Worm (Caenorhabditis elegans) whole organism, early embryonic: ENCODE measurements around the gene Y38C1AA.12.

Experiments used
- B0310.2 ChIP-seq: sonication (generic microtip); optimal IDR thresholded peaks from 2 replicates; lab custom pipeline; 2016; ENCODE audit warnings: mild to moderate bottlenecking, missing genetic modification characterization, missing compliant biosample characterization
- F13C5.2 ChIP-seq: sonication (generic microtip); optimal IDR thresholded peaks from 2 replicates; lab custom pipeline; 2017; ENCODE audit warnings: mild to moderate bottlenecking, missing genetic modification characterization, inconsistent platforms, missing compliant biosample characterization
- aly-1 ChIP-seq: sonication (generic microtip); optimal IDR thresholded peaks from 2 replicates; lab custom pipeline; 2016; ENCODE audit warnings: missing genetic modification characterization, missing compliant biosample characterization
- ama-1 ChIP-seq: fragments of 150-350 bp; optimal IDR thresholded peaks from 2 replicates; lab custom pipeline; 2014
- ceh-13 ChIP-seq: fragments of 200-800 bp; sonication (Bioruptor generic); optimal IDR thresholded peaks from 2 replicates; lab custom pipeline; 2018; ENCODE audit warnings: mild to moderate bottlenecking, missing genetic modification characterization, missing compliant biosample characterization
- ceh-36 ChIP-seq: sonication (generic microtip); optimal IDR thresholded peaks from 2 replicates; lab custom pipeline; 2016; ENCODE audit warnings: missing genetic modification characterization, inconsistent platforms, missing compliant biosample characterization
- ets-7 ChIP-seq: sonication (generic microtip); optimal IDR thresholded peaks from 2 replicates; lab custom pipeline; 2016; ENCODE audit warnings: missing genotype, missing genetic modification characterization, missing compliant biosample characterization
- flt-1 ChIP-seq: fragments of 200-800 bp; sonication (Bioruptor generic); IDR thresholded peaks from 2 replicates; pipeline ENCODE4 v1.3.6; 2022; ENCODE audit warnings: missing genetic modification characterization, missing compliant biosample characterization
- hmbx-1 ChIP-seq: sonication (generic microtip); optimal IDR thresholded peaks from 2 replicates; lab custom pipeline; 2016; ENCODE audit warnings: mild to moderate bottlenecking, missing genetic modification characterization, missing compliant biosample characterization
- hmg-4 ChIP-seq: fragments of 200-800 bp; sonication (Bioruptor generic); optimal IDR thresholded peaks from 2 replicates; lab custom pipeline; 2018; ENCODE audit warnings: mild to moderate bottlenecking, missing genetic modification characterization, missing compliant biosample characterization
- hnd-1 ChIP-seq: sonication (generic microtip); optimal IDR thresholded peaks from 2 replicates; lab custom pipeline; 2016; ENCODE audit warnings: missing genetic modification characterization, missing compliant biosample characterization
- pes-1 ChIP-seq: fragments of 200-800 bp; sonication (Bioruptor generic); IDR thresholded peaks from 2 replicates; pipeline ENCODE4 v1.3.6; 2022; ENCODE audit warnings: missing genetic modification reagents, missing genetic modification characterization, missing compliant biosample characterization
- scrt-1 ChIP-seq: fragments of 200-800 bp; sonication (Bioruptor generic); IDR thresholded peaks from 2 replicates; pipeline ENCODE4 v1.3.6; 2022; ENCODE audit warnings: missing genetic modification characterization, missing compliant biosample characterization
- sea-1 ChIP-seq: fragments of 200-800 bp; sonication (Bioruptor generic); conservative IDR thresholded peaks from 2 replicates; pipeline ENCODE4 v1.3.6; 2022; ENCODE audit warnings: missing genetic modification characterization, missing compliant biosample characterization
- tbx-11 ChIP-seq: fragments of 200-800 bp; sonication (Bioruptor generic); IDR thresholded peaks from 2 replicates; pipeline ENCODE4 v1.3.6; 2022; ENCODE audit warnings: missing genetic modification characterization, missing compliant biosample characterization
- tbx-37 ChIP-seq: fragments of 200-800 bp; sonication (Bioruptor generic); conservative IDR thresholded peaks from 2 replicates; pipeline ENCODE4 v1.3.6; 2022; ENCODE audit warnings: missing genetic modification reagents, missing genetic modification characterization, missing compliant biosample characterization
- tra-4 ChIP-seq: sonication (generic microtip); optimal IDR thresholded peaks from 2 replicates; lab custom pipeline; 2017; ENCODE audit warnings: missing genetic modification characterization, missing compliant biosample characterization

The Y38C1AA.12 gene

ce11 chrIV:158662-159061, 33.4 kb upstream of the Y38C1AA.12 start, which contains the start of gene Y38C1AA.7:
Gene Y38C1AA.7, plus strand, starts transcription at chrIV:158962.
- TF ChIP-seq B0310.2 (tag; lab: Kevin White, UChicago) (no peak), sea-1 (GFP tag; lab: Robert Waterston, UW) (no peak), tra-4 (tag; lab: Kevin White, UChicago) (no peak), flt-1 (GFP tag; lab: Robert Waterston, UW) (no peak), ceh-36 (tag; lab: Kevin White, UChicago) (no peak), F13C5.2 (tag; lab: Kevin White, UChicago) (no peak), scrt-1 (GFP tag; lab: Robert Waterston, UW) (no peak), hmbx-1 (tag; lab: Kevin White, UChicago) (no peak), ceh-13 (GFP tag; lab: Kevin White, UChicago) (no peak), hmg-4 (GFP tag; lab: Kevin White, UChicago) (no peak), pes-1 (GFP tag; lab: Robert Waterston, UW) (no peak)

DNA sequence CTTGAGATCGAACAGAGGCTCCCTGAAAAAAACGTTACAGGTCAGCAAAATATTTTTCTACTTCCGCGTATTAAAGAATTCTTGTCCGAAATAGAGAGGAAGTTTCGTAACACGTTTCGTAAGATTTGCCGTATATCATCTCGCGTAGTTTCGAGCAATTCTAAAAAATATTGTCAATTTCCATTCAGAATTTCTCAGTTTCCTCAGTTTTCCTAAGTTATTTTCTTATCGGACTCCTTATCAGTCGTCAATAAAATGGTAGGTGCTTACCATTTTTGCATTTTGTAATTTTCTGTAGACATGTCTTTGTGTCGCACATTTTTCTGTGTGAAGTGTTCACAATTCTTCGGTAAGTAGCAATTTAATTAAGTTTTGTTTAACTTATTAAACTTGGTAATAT, 32.2 kb upstream of the Y38C1AA.12 start, which contains the start of gene Y38C1AA.19:
Y38C1AA.19 (plus strand) TSS at position 301 of the 400 bp plus-strand sequence.
- no peak for TF ChIP-seq F13C5.2 (tag; lab: Kevin White, UChicago)

DNA sequence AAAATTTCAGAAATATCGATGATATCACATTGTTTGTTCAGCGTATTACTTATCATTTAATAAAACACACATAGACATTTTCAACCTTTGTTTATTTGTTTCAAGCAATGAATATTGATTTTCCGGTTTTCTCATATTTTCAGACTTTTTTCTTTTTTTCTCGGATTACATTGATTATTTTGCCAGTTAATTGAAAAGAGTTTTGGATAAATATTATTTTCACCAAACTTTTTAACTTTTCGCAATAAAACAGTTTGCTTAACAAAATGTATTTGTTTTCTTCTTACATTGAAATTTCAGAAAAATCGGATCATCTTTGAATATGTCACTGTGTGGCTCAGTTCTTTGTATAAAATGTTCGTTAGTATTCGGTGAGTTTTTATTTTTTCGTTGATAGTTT, 29.5 kb upstream of the Y38C1AA.12 start, which contains the start of gene Y38C1AA.6:
Y38C1AA.6 (plus strand) TSS at position 301 of the 400 bp plus-strand sequence.
- TF ChIP-seq pes-1 (GFP tag; lab: Robert Waterston, UW) (no peak), hnd-1 (tag; lab: Kevin White, UChicago) (no peak), tbx-11 (GFP tag; lab: Robert Waterston, UW) (no peak), tra-4 (tag; lab: Kevin White, UChicago) (no peak), hmg-4 (GFP tag; lab: Kevin White, UChicago) (no peak), sea-1 (GFP tag; lab: Robert Waterston, UW) (no peak), tbx-37 (GFP tag; lab: Robert Waterston, UW) (no peak), hmbx-1 (tag; lab: Kevin White, UChicago) (no peak)

ce11 chrIV:164777-165176, 27.3 kb upstream of the Y38C1AA.12 start, which contains the start of gene cutl-24:
Gene cutl-24, plus strand, starts transcription at chrIV:165077.
- no peak for TF ChIP-seq ceh-36 (tag; lab: Kevin White, UChicago)
- no peak for TF ChIP-seq sea-1 (GFP tag; lab: Robert Waterston, UW)
- no peak for TF ChIP-seq pes-1 (GFP tag; lab: Robert Waterston, UW)
- TF ChIP-seq hnd-1 (tag; lab: Kevin White, UChicago): no peak
- no peak for TF ChIP-seq scrt-1 (GFP tag; lab: Robert Waterston, UW)
- no peak for TF ChIP-seq hmg-4 (GFP tag; lab: Kevin White, UChicago)
- no peak for TF ChIP-seq aly-1 (tag; lab: Kevin White, UChicago)
- no peak for TF ChIP-seq hmbx-1 (tag; lab: Kevin White, UChicago)
- TF ChIP-seq tra-4 (tag; lab: Kevin White, UChicago): no peak
- no peak for TF ChIP-seq ets-7 (tag; lab: Kevin White, UChicago)
- TF ChIP-seq tbx-37 (GFP tag; lab: Robert Waterston, UW): no peak
- TF ChIP-seq flt-1 (GFP tag; lab: Robert Waterston, UW): no peak
- no peak for TF ChIP-seq B0310.2 (tag; lab: Kevin White, UChicago)
- TF ChIP-seq ama-1: no peak
- no peak for TF ChIP-seq ceh-13 (GFP tag; lab: Kevin White, UChicago)
- TF ChIP-seq tbx-11 (GFP tag; lab: Robert Waterston, UW): no peak
- no peak for TF ChIP-seq F13C5.2 (tag; lab: Kevin White, UChicago)

DNA sequence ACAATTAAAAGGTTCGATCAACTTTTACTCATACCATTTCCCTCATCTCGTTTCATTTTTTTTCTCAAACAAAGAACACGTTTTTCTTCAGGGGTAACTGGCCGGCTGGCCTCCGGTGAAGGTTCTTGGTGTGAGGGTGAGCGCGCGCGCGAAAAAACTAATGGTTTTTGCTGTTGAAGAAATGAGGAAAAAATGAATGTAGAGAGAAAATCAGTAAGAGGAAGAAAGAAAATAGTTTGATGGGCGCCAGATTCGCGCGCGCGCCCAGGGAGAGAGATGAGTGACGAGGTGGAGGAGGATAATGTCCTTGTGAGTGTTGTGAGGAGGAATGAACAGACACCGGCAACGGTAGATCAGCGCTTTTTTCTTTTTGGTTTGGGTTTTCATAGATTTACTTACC, 21.0 kb upstream of the Y38C1AA.12 start:
- TF ChIP-seq ceh-36 (tag; lab: Kevin White, UChicago) (no peak), F13C5.2 (tag; lab: Kevin White, UChicago) (no peak), pes-1 (GFP tag; lab: Robert Waterston, UW) (no peak), ceh-13 (GFP tag; lab: Kevin White, UChicago) (no peak), hmbx-1 (tag; lab: Kevin White, UChicago) (no peak), ama-1 (no peak), hmg-4 (GFP tag; lab: Kevin White, UChicago) (no peak), B0310.2 (tag; lab: Kevin White, UChicago) (no peak), scrt-1 (GFP tag; lab: Robert Waterston, UW) (no peak), flt-1 (GFP tag; lab: Robert Waterston, UW) (no peak), hnd-1 (tag; lab: Kevin White, UChicago) (no peak), tbx-11 (GFP tag; lab: Robert Waterston, UW) (no peak), ets-7 (tag; lab: Kevin White, UChicago) (no peak), sea-1 (GFP tag; lab: Robert Waterston, UW) (no peak), aly-1 (tag; lab: Kevin White, UChicago) (no peak), tbx-37 (GFP tag; lab: Robert Waterston, UW) (no peak), tra-4 (tag; lab: Kevin White, UChicago) (no peak)

DNA sequence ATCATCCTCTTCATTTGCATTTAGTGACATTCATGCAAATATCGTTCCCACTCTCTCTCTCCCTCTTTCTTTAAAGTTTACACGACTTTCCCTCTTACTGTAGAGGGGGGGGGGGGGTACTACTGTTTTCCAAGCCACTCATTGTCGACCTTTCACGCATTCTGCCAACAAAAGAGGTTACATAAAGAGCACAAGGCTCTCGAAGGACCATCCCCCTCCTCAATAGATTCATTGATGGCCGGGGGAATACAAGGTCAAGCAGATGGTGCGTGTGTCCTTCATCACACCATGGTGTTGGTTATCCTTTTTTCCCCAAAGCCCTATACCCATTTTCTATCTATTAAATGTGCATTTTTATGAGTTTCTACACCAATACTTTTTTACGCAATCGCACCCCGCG, 19.1 kb upstream of the Y38C1AA.12 start:
- 0 out of 2 replicates have a peak, but pooled peaks have one; percentile 33 for TF ChIP-seq tbx-11 (GFP tag; lab: Robert Waterston, UW)
- no peak for TF ChIP-seq tbx-37 (GFP tag; lab: Robert Waterston, UW)
- peak; percentile 23 for TF ChIP-seq B0310.2 (tag; lab: Kevin White, UChicago)
- TF ChIP-seq hmg-4 (GFP tag; lab: Kevin White, UChicago): peak; percentile 73
- 0 out of 2 replicates have a peak, but pooled peaks have one; percentile 15 for TF ChIP-seq flt-1 (GFP tag; lab: Robert Waterston, UW)
- TF ChIP-seq aly-1 (tag; lab: Kevin White, UChicago): peak; percentile 35
- no peak for TF ChIP-seq F13C5.2 (tag; lab: Kevin White, UChicago)

DNA sequence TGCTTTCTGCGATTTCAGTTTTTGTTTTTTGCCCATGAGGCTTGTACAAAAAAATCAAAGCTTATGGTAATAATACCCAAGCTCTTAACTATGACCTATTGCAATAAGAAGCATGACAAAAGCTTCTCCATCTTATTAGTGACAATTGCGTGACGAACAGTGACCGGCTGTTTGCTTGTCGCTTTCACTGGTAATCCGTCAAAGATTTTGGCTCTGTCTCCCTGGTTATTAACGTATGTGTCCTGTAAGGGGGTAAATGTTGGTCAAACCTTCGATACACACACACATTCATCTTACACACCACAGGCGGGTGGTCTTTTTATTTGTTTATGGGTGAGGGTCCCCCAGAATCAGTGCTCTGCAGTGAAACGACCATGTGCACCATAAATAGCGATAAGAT, 17.9 kb upstream of the Y38C1AA.12 start:
- no peak for TF ChIP-seq tbx-37 (GFP tag; lab: Robert Waterston, UW)
- TF ChIP-seq pes-1 (GFP tag; lab: Robert Waterston, UW): no peak
- peak; percentile 64 for TF ChIP-seq hmg-4 (GFP tag; lab: Kevin White, UChicago)
